Fruit fly (Drosophila melanogaster) whole organism, embryonic: ENCODE measurements around the gene Tim17b1.

Experiments
- Aef1 ChIP-seq: fragments of 200-800 bp; sonication (Bioruptor generic); IDR thresholded peaks from 3 replicates; pipeline ENCODE4 v1.3.6; 2022; ENCODE audit warnings: missing biosample characterization, missing genetic modification characterization
- Antp ChIP-seq: fragments of 200-800 bp; sonication (Bioruptor generic); optimal IDR thresholded peaks from 3 replicates; lab custom pipeline; 2016; ENCODE audit warnings: missing biosample characterization, missing genetic modification characterization
- Asciz ChIP-seq: fragments of 200-800 bp; sonication (Bioruptor generic); optimal IDR thresholded peaks from 2 replicates; lab custom pipeline; 2017; ENCODE audit warnings: missing biosample characterization, mild to moderate bottlenecking, missing genetic modification characterization, missing genetic modification reagents
- B-H1 ChIP-seq: fragments of 200-800 bp; sonication (Bioruptor generic); IDR thresholded peaks from 3 replicates; pipeline ENCODE4 v1.3.6; 2022; ENCODE audit warnings: missing biosample characterization, missing genetic modification characterization
- Blimp-1 ChIP-seq: fragments of 200-800 bp; sonication (Bioruptor generic); optimal IDR thresholded peaks from 3 replicates; lab custom pipeline; 2018; ENCODE audit warnings: missing biosample characterization, missing genetic modification characterization, mild to moderate bottlenecking, moderate library complexity, missing genetic modification reagents
- C15 ChIP-seq: fragments of 200-800 bp; sonication (Bioruptor generic); IDR thresholded peaks from 3 replicates; pipeline ENCODE4 v1.3.6; 2022; ENCODE audit warnings: missing biosample characterization, missing genetic modification characterization
- CG10209 ChIP-seq: fragments of 200-800 bp; sonication (Bioruptor generic); optimal IDR thresholded peaks from 3 replicates; lab custom pipeline; 2017; ENCODE audit warnings: missing biosample characterization, mild to moderate bottlenecking, missing genetic modification characterization, missing genetic modification reagents
- CG11093 ChIP-seq: fragments of 200-800 bp; sonication (Bioruptor generic); IDR thresholded peaks from 3 replicates; pipeline ENCODE4 v1.3.6; 2022; ENCODE audit warnings: missing biosample characterization, missing genetic modification characterization
- CG11723 ChIP-seq: fragments of 200-800 bp; sonication (Bioruptor generic); optimal IDR thresholded peaks from 2 replicates; lab custom pipeline; 2017; ENCODE audit warnings: missing biosample characterization, mild to moderate bottlenecking, missing genetic modification characterization
- CG13296 ChIP-seq: fragments of 200-800 bp; sonication (Bioruptor generic); optimal IDR thresholded peaks from 3 replicates; lab custom pipeline; 2018; ENCODE audit warnings: missing biosample characterization, mild to moderate bottlenecking, missing genetic modification characterization
- CG13894 ChIP-seq: fragments of 200-800 bp; sonication (Bioruptor generic); optimal IDR thresholded peaks from 3 replicates; lab custom pipeline; 2018; ENCODE audit warnings: missing biosample characterization, mild to moderate bottlenecking, missing genetic modification characterization, moderate library complexity
- CG18599 ChIP-seq: fragments of 200-800 bp; sonication (Bioruptor generic); optimal IDR thresholded peaks from 3 replicates; lab custom pipeline; 2017; ENCODE audit warnings: missing biosample characterization, missing genetic modification characterization, mild to moderate bottlenecking, moderate library complexity, missing genetic modification reagents
- CG3065 ChIP-seq: fragments of 200-800 bp; sonication (Bioruptor generic); optimal IDR thresholded peaks from 2 replicates; lab custom pipeline; 2016; ENCODE audit warnings: missing biosample characterization, missing genetic modification characterization
- CG3407 ChIP-seq: fragments of 200-800 bp; sonication (Bioruptor generic); optimal IDR thresholded peaks from 2 replicates; lab custom pipeline; 2018; ENCODE audit warnings: missing biosample characterization, mild to moderate bottlenecking, missing genetic modification characterization
- CG3838 ChIP-seq: fragments of 200-800 bp; sonication (Bioruptor generic); optimal IDR thresholded peaks from 3 replicates; lab custom pipeline; 2016; ENCODE audit warnings: missing biosample characterization, missing genetic modification characterization
- CG4730 ChIP-seq: fragments of 200-800 bp; sonication (Bioruptor generic); IDR thresholded peaks from 2 replicates; pipeline ENCODE4 v1.3.6; 2022; ENCODE audit warnings: missing biosample characterization, missing genetic modification characterization
- CG5180 ChIP-seq: fragments of 200-800 bp; sonication (Bioruptor generic); optimal IDR thresholded peaks from 3 replicates; lab custom pipeline; 2017; ENCODE audit warnings: missing biosample characterization, missing genetic modification characterization, mild to moderate bottlenecking, moderate library complexity, missing genetic modification reagents
- CG5953 ChIP-seq: fragments of 200-800 bp; sonication (Bioruptor generic); IDR thresholded peaks from 2 replicates; pipeline ENCODE4 v1.3.6; 2022; ENCODE audit warnings: missing biosample characterization, missing genetic modification characterization
- CG6175 ChIP-seq: fragments of 200-800 bp; sonication (Bioruptor generic); IDR thresholded peaks from 3 replicates; pipeline ENCODE4 v1.3.6; 2022; ENCODE audit warnings: missing biosample characterization, missing genetic modification characterization
- CG7372 ChIP-seq: fragments of 200-800 bp; sonication (Bioruptor generic); IDR thresholded peaks from 2 replicates; pipeline ENCODE4 v1.3.6; 2022; ENCODE audit warnings: missing biosample characterization, missing genetic modification characterization
- CG7786 ChIP-seq: fragments of 200-800 bp; sonication (Bioruptor generic); optimal IDR thresholded peaks from 2 replicates; lab custom pipeline; 2016; ENCODE audit warnings: missing biosample characterization, missing genetic modification characterization
- CG7963 ChIP-seq: fragments of 200-800 bp; sonication (Bioruptor generic); IDR thresholded peaks from 3 replicates; pipeline ENCODE4 v1.3.6; 2022; ENCODE audit warnings: missing biosample characterization, missing genetic modification characterization; ENCODE audit not compliant: partially characterized antibody
- CG8089 ChIP-seq: fragments of 200-800 bp; sonication (Bioruptor generic); optimal IDR thresholded peaks from 3 replicates; lab custom pipeline; 2016; ENCODE audit warnings: missing biosample characterization, missing genetic modification characterization
- CG8765 ChIP-seq: fragments of 200-800 bp; sonication (Bioruptor generic); IDR thresholded peaks from 2 replicates; pipeline ENCODE4 v1.3.6; 2022; ENCODE audit warnings: missing biosample characterization, missing genetic modification characterization
- CrebB ChIP-seq: fragments of 200-800 bp; sonication (Bioruptor generic); optimal IDR thresholded peaks from 3 replicates; lab custom pipeline; 2018; ENCODE audit warnings: missing biosample characterization, mild to moderate bottlenecking, missing genetic modification characterization
- Dbx ChIP-seq: fragments of 200-800 bp; sonication (Bioruptor generic); IDR thresholded peaks from 3 replicates; pipeline ENCODE4 v1.3.6; 2022; ENCODE audit warnings: missing biosample characterization, missing genetic modification characterization
- Eip74EF ChIP-seq, 2 experiments: fragments of 200-800 bp in 1 of 2; fragments of >200 bp in 1 of 2; sonication (Bioruptor generic) in 1 of 2; optimal IDR thresholded peaks; 2 replicates each; lab custom pipeline; 2017 to 2019; ENCODE audit warnings: missing biosample characterization in 2 of 2, missing genetic modification characterization in 2 of 2, mild to moderate bottlenecking in 1 of 2, moderate library complexity in 1 of 2
- Ets97D ChIP-seq: fragments of 200-800 bp; sonication (Bioruptor generic); optimal IDR thresholded peaks from 3 replicates; lab custom pipeline; 2016; ENCODE audit warnings: missing biosample characterization, missing genetic modification characterization
- H15 ChIP-seq: fragments of 200-800 bp; sonication (Bioruptor generic); IDR thresholded peaks from 3 replicates; pipeline ENCODE4 v1.3.6; 2022; ENCODE audit warnings: missing biosample characterization, missing genetic modification characterization
- Hmr ChIP-seq: fragments of 200-800 bp; sonication (Bioruptor generic); optimal IDR thresholded peaks from 3 replicates; lab custom pipeline; 2017; ENCODE audit warnings: mild to moderate bottlenecking, missing biosample characterization, missing genetic modification reagents, missing genetic modification characterization
- Lhr ChIP-seq: fragments of 200-800 bp; sonication (Bioruptor generic); optimal IDR thresholded peaks from 3 replicates; lab custom pipeline; 2017; ENCODE audit warnings: mild to moderate bottlenecking, missing biosample characterization, missing genetic modification reagents, missing genetic modification characterization
- NC2α ChIP-seq: fragments of 200-800 bp; sonication (Bioruptor generic); optimal IDR thresholded peaks from 2 replicates; lab custom pipeline; 2016; ENCODE audit warnings: missing biosample characterization, missing genetic modification characterization
- ac ChIP-seq: fragments of 200-800 bp; sonication (Bioruptor generic); optimal IDR thresholded peaks from 3 replicates; lab custom pipeline; 2017; ENCODE audit warnings: missing biosample characterization, mild to moderate bottlenecking, missing genetic modification characterization
- ara ChIP-seq: fragments of 200-800 bp; sonication (Bioruptor generic); IDR thresholded peaks from 2 replicates; pipeline ENCODE4 v1.3.6; 2022; ENCODE audit warnings: missing biosample characterization, missing genetic modification characterization
- bbx ChIP-seq: fragments of 200-800 bp; sonication (Bioruptor generic); IDR thresholded peaks from 2 replicates; pipeline ENCODE4 v1.3.6; 2022; ENCODE audit warnings: missing biosample characterization, missing genetic modification characterization; ENCODE audit not compliant: partially characterized antibody
- bowl ChIP-seq: fragments of 200-800 bp; sonication (Bioruptor generic); IDR thresholded peaks from 2 replicates; pipeline ENCODE4 v1.3.6; 2022; ENCODE audit warnings: missing biosample characterization, missing genetic modification characterization
- bsh ChIP-seq, 2 experiments: fragments of 200-800 bp; sonication (Bioruptor generic); optimal IDR thresholded peaks; 2 replicates each; lab custom pipeline; 2017 to 2018; ENCODE audit warnings: mild to moderate bottlenecking in 2 of 2, missing biosample characterization in 2 of 2, missing genetic modification characterization in 2 of 2, moderate library complexity in 1 of 2
- fru ChIP-seq: fragments of >200 bp; optimal IDR thresholded peaks from 2 replicates; lab custom pipeline; 2017
- gt ChIP-seq: fragments of 200-800 bp; sonication (Bioruptor generic); IDR thresholded peaks from 2 replicates; pipeline ENCODE4 v1.3.6; 2022; ENCODE audit warnings: missing biosample characterization, missing genetic modification characterization
- hkb ChIP-seq, 2 experiments: fragments of 200-800 bp in 1 of 2; fragments of >200 bp in 1 of 2; sonication (Bioruptor generic) in 1 of 2; IDR thresholded peaks in 1 of 2; optimal IDR thresholded peaks in 1 of 2; 2 replicates each; pipeline versions ENCODE4 v1.3.6 to Lab custom; 2017 to 2022; ENCODE audit warnings: missing biosample characterization in 1 of 2, missing genetic modification characterization in 1 of 2
- kah ChIP-seq: fragments of 200-800 bp; sonication (Bioruptor generic); optimal IDR thresholded peaks from 2 replicates; lab custom pipeline; 2018; ENCODE audit warnings: missing biosample characterization, mild to moderate bottlenecking, missing genetic modification characterization
- mld ChIP-seq: fragments of 200-800 bp; sonication (Bioruptor generic); IDR thresholded peaks from 3 replicates; pipeline ENCODE4 v1.3.6; 2022; ENCODE audit warnings: missing biosample characterization, missing genetic modification characterization; ENCODE audit not compliant: partially characterized antibody
- repo ChIP-seq: fragments of 200-800 bp; sonication (Bioruptor generic); optimal IDR thresholded peaks from 2 replicates; lab custom pipeline; 2016; ENCODE audit warnings: missing biosample characterization, missing genetic modification characterization
- ro ChIP-seq: fragments of 200-800 bp; sonication (Bioruptor generic); IDR thresholded peaks from 2 replicates; pipeline ENCODE4 v1.3.6; 2022; ENCODE audit warnings: missing biosample characterization, missing genetic modification characterization
- sens-2 ChIP-seq: fragments of 200-800 bp; sonication (Bioruptor generic); IDR thresholded peaks from 2 replicates; pipeline ENCODE4 v1.3.6; 2022; ENCODE audit warnings: missing biosample characterization, missing genetic modification characterization
- shn ChIP-seq: fragments of 200-800 bp; sonication (Bioruptor generic); optimal IDR thresholded peaks from 3 replicates; lab custom pipeline; 2016; ENCODE audit warnings: missing biosample characterization, missing genetic modification characterization
- slbo ChIP-seq: fragments of 200-800 bp; sonication (Bioruptor generic); IDR thresholded peaks from 2 replicates; pipeline ENCODE4 v1.3.6; 2022; ENCODE audit warnings: missing biosample characterization, missing genetic modification characterization
- zen2 ChIP-seq: fragments of 200-800 bp; sonication (Bioruptor generic); IDR thresholded peaks from 3 replicates; pipeline ENCODE4 v1.3.6; 2022; ENCODE audit warnings: missing biosample characterization, missing genetic modification characterization; ENCODE audit not compliant: partially characterized antibody
- zf30C ChIP-seq: fragments of 200-800 bp; sonication (Bioruptor generic); optimal IDR thresholded peaks from 3 replicates; lab custom pipeline; 2018; ENCODE audit warnings: missing biosample characterization, mild to moderate bottlenecking, missing genetic modification characterization

Tim17b1 gene

DNA sequence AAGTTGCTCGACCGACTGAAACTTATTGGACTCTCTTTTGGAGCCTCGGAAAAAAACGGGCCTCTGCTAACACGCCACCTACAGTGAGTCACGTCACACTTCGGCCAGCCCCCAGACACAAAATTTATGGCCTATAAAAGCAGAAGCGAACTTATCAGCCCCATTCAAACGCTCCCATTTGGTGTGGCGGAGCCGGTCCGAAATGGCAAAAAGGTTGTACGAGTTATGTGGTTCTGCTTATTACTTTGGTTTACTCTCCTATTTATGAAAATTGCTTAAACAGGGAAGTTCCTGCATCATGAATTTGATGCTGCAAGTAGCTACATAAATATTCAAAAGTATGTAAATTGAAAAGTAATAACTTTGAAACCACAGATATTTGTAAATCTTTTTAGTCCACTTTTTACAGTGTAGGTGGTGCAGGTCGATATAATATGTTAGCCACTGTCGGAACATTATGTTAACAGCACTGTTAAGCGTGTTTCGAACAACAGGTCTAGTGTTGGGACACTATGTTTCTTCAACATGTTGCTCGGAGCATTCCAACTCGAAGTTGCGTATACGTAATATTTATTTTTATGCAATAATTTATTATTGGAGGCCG lies 16.5 kb upstream of the Tim17b1 start (continued):
- TF ChIP-seq kah (GFP tag; lab: Kevin White, UChicago) (peak; percentile 74), Ets97D (GFP tag; lab: Kevin White, UChicago) (peak; percentile 41), Dbx (GFP tag; lab: Robert Waterston, UW) (peak; percentile 85), CG3838 (peak; percentile 55), CG11093 (GFP tag; lab: Robert Waterston, UW) (peak; percentile 70; the same call in 2 of the 3 replicates), zf30C (GFP tag; lab: Kevin White, UChicago) (peak; percentile 77), ro (GFP tag; lab: Robert Waterston, UW) (no peak), Lhr (peak; percentile 52), CG5180 (peak; percentile 89), CG6175 (peak; percentile 89), Eip74EF (GFP tag; optimal IDR thresholded peaks at IDR 0.05; lab: Kevin White, UChicago) (peak in 1 of 2 experiments; percentile 89), shn (GFP tag; lab: Kevin White, UChicago) (peak; percentile 91), CG3065 (GFP tag; lab: Kevin White, UChicago) (peak; percentile 52), CG7786 (GFP tag; lab: Kevin White, UChicago) (peak; percentile 90), CG13894 (tag; lab: Kevin White, UChicago) (peak; percentile 94), CG7963 (no peak), bowl (GFP tag; lab: Robert Waterston, UW) (peak; percentile 78), bbx (no peak), C15 (GFP tag; lab: Robert Waterston, UW) (0 out of 3 replicates have a peak, but pooled peaks have one; percentile 68), CG7372 (GFP tag; lab: Robert Waterston, UW) (peak; percentile 76), H15 (GFP tag; lab: Robert Waterston, UW) (peak; percentile 75; the same call in 2 of the 3 replicates), Aef1 (GFP tag; lab: Robert Waterston, UW) (peak; percentile 68), CrebB (peak; percentile 83), Antp (GFP tag; lab: Kevin White, UChicago) (peak; percentile 94), CG3407 (GFP tag; lab: Kevin White, UChicago) (peak; percentile 83), CG18599 (GFP tag; lab: Kevin White, UChicago) (peak; percentile 96), CG4730 (GFP tag; lab: Robert Waterston, UW) (peak; percentile 73), bsh (GFP tag; optimal IDR thresholded peaks at IDR 0.05; lab: Kevin White, UChicago) (peak; percentile 74 to 91), CG11723 (peak; percentile 86), zen2 (GFP tag; lab: Robert Waterston, UW) (no peak), Asciz (GFP tag; lab: Kevin White, UChicago) (peak; percentile 89), B-H1 (GFP tag; lab: Robert Waterston, UW) (peak; percentile 57), NC2α (GFP tag; lab: Kevin White, UChicago) (peak; percentile 78), ara (GFP tag; lab: Robert Waterston, UW) (peak; percentile 68), sens-2 (peak; percentile 73), mld (no peak), Hmr (peak; percentile 95), hkb (optimal IDR thresholded peaks at IDR 0.05; lab: Kevin White, UChicago) (no peak), hkb (GFP tag; IDR thresholded peaks at IDR 0.05; lab: Robert Waterston, UW) (peak; percentile 76), Blimp-1 (GFP tag; lab: Kevin White, UChicago) (peak; percentile 90), CG5953 (GFP tag; lab: Robert Waterston, UW) (peak; percentile 80), gt (GFP tag; lab: Robert Waterston, UW) (0 out of 2 replicates have a peak, but pooled peaks have one; percentile 21), CG8765 (GFP tag; lab: Robert Waterston, UW) (peak; percentile 63; the same call in 1 of the 2 replicates), fru (lab: Kevin White, UChicago) (no peak), ac (peak; percentile 11), CG10209 (GFP tag; lab: Kevin White, UChicago) (peak; percentile 91), repo (peak; percentile 87), CG13296 (GFP tag; lab: Kevin White, UChicago) (peak; percentile 92), slbo (GFP tag; lab: Robert Waterston, UW) (peak; percentile 87), CG8089 (GFP tag; lab: Kevin White, UChicago) (peak; percentile 89)
